Fruit fly (Drosophila melanogaster): ENCODE results near the gene CG8206.

CG8206 gene

dm6 chrX:15740881-15741280, 1.9 kb downstream of the CG8206 start:
- peak; percentile 25 for TF ChIP-seq noc (tag; optimal IDR thresholded peaks at IDR 0.05)

dm6 chrX:15745905-15746681, 7.1 kb downstream of the CG8206 start, which contains the start of the genes CG8944 and CCT6:
CG8944 (minus strand) TSS chrX:15746231.
CCT6 (plus strand) TSS chrX:15746648.
- TF ChIP-seq noc (tag; optimal IDR thresholded peaks at IDR 0.05), result no peak

dm6 chrX:15746682-15747196, 7.7 kb downstream of the CG8206 start:
- TF ChIP-seq noc (tag; optimal IDR thresholded peaks at IDR 0.05), result no peak

- no peak for TF ChIP-seq noc (tag; optimal IDR thresholded peaks at IDR 0.05)
Measured at dm6 chrX:15748945-15749344, 9.9 kb downstream of the CG8206 start, which contains the start of gene Mvd. Mvd (plus strand) TSS chrX:15749166.

- TF ChIP-seq noc (tag; optimal IDR thresholded peaks at IDR 0.05), result no peak
Measured at dm6 chrX:15756018-15756417, 17.0 kb downstream of the CG8206 start, which contains the start of gene CG8260. CG8260 (plus strand) TSS chrX:15756318.

dm6 chrX:15758692-15759240, 19.7 kb downstream of the CG8206 start:
- peak; percentile 56 for TF ChIP-seq noc (tag; optimal IDR thresholded peaks at IDR 0.05)

dm6 chrX:15759752-15760446, 20.9 kb downstream of the CG8206 start:
- TF ChIP-seq noc (tag; optimal IDR thresholded peaks at IDR 0.05), result no peak

- no peak for TF ChIP-seq noc (tag; optimal IDR thresholded peaks at IDR 0.05)
Measured at dm6 chrX:15760447-15761297, 21.6 kb downstream of the CG8206 start, which contains the start of the genes Graf and mRpL3. Graf (minus strand) TSS chrX:15760733. mRpL3 (plus strand) TSS chrX:15761248.

dm6 chrX:15761298-15761640, 22.2 kb downstream of the CG8206 start:
- no peak for TF ChIP-seq noc (tag; optimal IDR thresholded peaks at IDR 0.05)

- TF ChIP-seq noc (tag; optimal IDR thresholded peaks at IDR 0.05), result no peak
Measured at dm6 chrX:15762723-15763122, 23.7 kb downstream of the CG8206 start, which contains the start of gene Polr3A. Polr3A (plus strand) TSS chrX:15762956.

- no peak for TF ChIP-seq noc (tag; optimal IDR thresholded peaks at IDR 0.05)
Measured at dm6 chrX:15766395-15766866, 27.4 kb downstream of the CG8206 start, which contains the start of gene CG8952. CG8952 (minus strand) TSS chrX:15766445.

dm6 chrX:15769457-15769856, 30.4 kb downstream of the CG8206 start, which contains the start of gene CG33172:
CG33172 (plus strand) TSS chrX:15769664.
- TF ChIP-seq noc (tag; optimal IDR thresholded peaks at IDR 0.05), result no peak

dm6 chrX:15772663-15773062, 33.6 kb downstream of the CG8206 start, which contains the start of gene CG43672:
CG43672 (plus strand) TSS chrX:15772963.
- TF ChIP-seq noc (tag; optimal IDR thresholded peaks at IDR 0.05), result no peak

- no peak for TF ChIP-seq noc (tag; optimal IDR thresholded peaks at IDR 0.05)
Measured at dm6 chrX:15778846-15779245, 39.8 kb downstream of the CG8206 start, which contains the start of gene CG43673. CG43673 (plus strand) TSS chrX:15779146.

dm6 chrX:15783610-15784009, 44.6 kb downstream of the CG8206 start, which contains the start of gene Efhc1.1:
Efhc1.1 (minus strand) TSS chrX:15783710.
- no peak for TF ChIP-seq noc (tag; optimal IDR thresholded peaks at IDR 0.05)

All from whole organism, larva.